Worm (Caenorhabditis elegans): ENCODE measurements around the gene C18H7.12.

Gene C18H7.12

DNA sequence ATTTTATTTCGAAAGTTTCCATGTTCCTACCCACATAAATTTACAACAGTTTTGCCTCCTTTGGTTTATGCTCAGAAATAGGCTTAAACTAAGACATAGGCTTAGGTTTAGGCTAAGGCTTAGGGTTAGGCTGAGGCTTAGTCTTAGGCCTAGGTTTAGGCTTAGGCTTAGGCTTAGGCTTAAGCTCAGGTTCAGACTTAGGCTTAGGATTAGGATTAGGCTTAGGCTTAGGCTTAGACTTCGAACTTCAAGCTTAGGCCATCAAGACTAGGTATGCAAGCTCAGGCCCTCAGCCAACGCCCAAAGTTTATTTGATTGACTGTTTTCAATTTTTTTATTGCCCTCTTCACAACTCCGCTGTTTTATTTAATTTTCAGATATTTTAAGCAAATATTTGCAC lies 41.8 kb downstream of the C18H7.12 start:
- no peak for TF ChIP-seq akir-1 (GFP tag; optimal IDR thresholded peaks at IDR 0.05)
- no peak for TF ChIP-seq egrh-3 (GFP tag; IDR thresholded peaks at IDR 0.05)
- no peak for TF ChIP-seq hlh-26 (GFP tag; conservative IDR thresholded peaks at IDR 0.05)
- no peak for TF ChIP-seq tbx-9 (tag; optimal IDR thresholded peaks at IDR 0.05; ENCODE audit: borderline replicate concordance)
- TF ChIP-seq ceh-27 (GFP tag; optimal IDR thresholded peaks at IDR 0.05), result no peak
- no peak for TF ChIP-seq lin-54 (GFP tag; optimal IDR thresholded peaks at IDR 0.05)
- no peak for TF ChIP-seq B0035.1 (tag; optimal IDR thresholded peaks at IDR 0.05)

All from whole organism, young adult.